Fruit fly (Drosophila melanogaster) whole organism, embryonic: ENCODE data around the gene lark.

Experiments used
- Atf6 ChIP-seq: fragments of 200-800 bp; sonication (Bioruptor generic); IDR thresholded peaks from 2 replicates; pipeline ENCODE4 v1.3.6; 2022; ENCODE audit warnings: missing biosample characterization, missing genetic modification characterization
- BEAF-32 ChIP-seq: fragments of 200-800 bp; sonication (Bioruptor generic); optimal IDR thresholded peaks from 3 replicates; lab custom pipeline; 2017; ENCODE audit warnings: missing biosample characterization, missing genetic modification characterization, mild to moderate bottlenecking, moderate library complexity, missing genetic modification reagents
- CG11456 ChIP-seq: fragments of 200-800 bp; sonication (Bioruptor generic); IDR thresholded peaks from 3 replicates; pipeline ENCODE4 v1.3.6; 2022; ENCODE audit warnings: missing biosample characterization, missing genetic modification characterization
- CG12219 ChIP-seq: fragments of 200-800 bp; sonication (Bioruptor generic); optimal IDR thresholded peaks from 3 replicates; lab custom pipeline; 2018; ENCODE audit warnings: missing biosample characterization, mild to moderate bottlenecking, missing genetic modification characterization
- CG12236 ChIP-seq: fragments of 200-800 bp; sonication (Bioruptor generic); optimal IDR thresholded peaks from 2 replicates; lab custom pipeline; 2016; ENCODE audit warnings: missing biosample characterization, missing genetic modification characterization
- CG1233 ChIP-seq: fragments of 200-800 bp; sonication (Bioruptor generic); optimal IDR thresholded peaks from 4 replicates; lab custom pipeline; 2018; ENCODE audit warnings: missing biosample characterization, mild to moderate bottlenecking, missing genetic modification characterization
- CG12391 ChIP-seq: fragments of 200-800 bp; sonication (Bioruptor generic); optimal IDR thresholded peaks from 3 replicates; lab custom pipeline; 2018; ENCODE audit warnings: missing biosample characterization, mild to moderate bottlenecking, missing genetic modification characterization, moderate library complexity
- CG12744 ChIP-seq: fragments of 200-800 bp; sonication (Bioruptor generic); optimal IDR thresholded peaks from 2 replicates; lab custom pipeline; 2016; ENCODE audit warnings: missing biosample characterization, missing genetic modification characterization
- CG14050 ChIP-seq: fragments of 200-800 bp; sonication (Bioruptor generic); IDR thresholded peaks from 3 replicates; pipeline ENCODE4 v1.3.6; 2022; ENCODE audit warnings: missing biosample characterization, missing genetic modification characterization
- CG15479 ChIP-seq: fragments of 200-800 bp; sonication (Bioruptor generic); optimal IDR thresholded peaks from 3 replicates; lab custom pipeline; 2019; ENCODE audit warnings: missing biosample characterization, mild to moderate bottlenecking, missing genetic modification characterization, moderate library complexity
- CG15601 ChIP-seq: fragments of 200-800 bp; sonication (Bioruptor generic); optimal IDR thresholded peaks from 3 replicates; lab custom pipeline; 2019; ENCODE audit warnings: missing biosample characterization, mild to moderate bottlenecking, missing genetic modification characterization, moderate library complexity
- CG17186 ChIP-seq: fragments of 200-800 bp; sonication (Bioruptor generic); optimal IDR thresholded peaks from 3 replicates; lab custom pipeline; 2017; ENCODE audit warnings: missing biosample characterization, missing genetic modification reagents, missing genetic modification characterization
- CG18619 ChIP-seq: fragments of 200-800 bp; sonication (Bioruptor generic); optimal IDR thresholded peaks from 3 replicates; lab custom pipeline; 2017; ENCODE audit warnings: missing biosample characterization, mild to moderate bottlenecking, missing genetic modification characterization
- CG18764 ChIP-seq: fragments of 200-800 bp; sonication (Bioruptor generic); optimal IDR thresholded peaks from 3 replicates; lab custom pipeline; 2016; ENCODE audit warnings: missing biosample characterization, missing genetic modification characterization
- CG2120 ChIP-seq: fragments of 200-800 bp; sonication (Bioruptor generic); optimal IDR thresholded peaks from 3 replicates; lab custom pipeline; 2016; ENCODE audit warnings: missing biosample characterization, missing genetic modification characterization
- CG34376 ChIP-seq: fragments of 200-800 bp; sonication (Bioruptor generic); optimal IDR thresholded peaks from 2 replicates; lab custom pipeline; 2018; ENCODE audit warnings: missing biosample characterization, mild to moderate bottlenecking, missing genetic modification characterization
- CG6689 ChIP-seq: fragments of 200-800 bp; sonication (Bioruptor generic); IDR thresholded peaks from 2 replicates; pipeline ENCODE4 v1.3.6; 2022; ENCODE audit warnings: missing biosample characterization, missing genetic modification characterization
- Dbx ChIP-seq: fragments of 200-800 bp; sonication (Bioruptor generic); IDR thresholded peaks from 3 replicates; pipeline ENCODE4 v1.3.6; 2022; ENCODE audit warnings: missing biosample characterization, missing genetic modification characterization
- Dfd ChIP-seq, 2 experiments: fragments of >200 bp; optimal IDR thresholded peaks; 2 replicates each; lab custom pipeline; 2017; ENCODE audit warnings: missing biosample characterization in 2 of 2, missing genetic modification characterization in 2 of 2
- E2f2 ChIP-seq: fragments of 200-800 bp; sonication (Bioruptor generic); IDR thresholded peaks from 2 replicates; pipeline ENCODE4 v1.3.6; 2022; ENCODE audit warnings: missing biosample characterization, missing genetic modification characterization
- HLH4C ChIP-seq: fragments of 200-800 bp; sonication (Bioruptor generic); IDR thresholded peaks from 3 replicates; pipeline ENCODE4 v1.3.6; 2022; ENCODE audit warnings: missing biosample characterization, missing genetic modification characterization; ENCODE audit not compliant: partially characterized antibody
- Hmr ChIP-seq: fragments of 200-800 bp; sonication (Bioruptor generic); optimal IDR thresholded peaks from 3 replicates; lab custom pipeline; 2017; ENCODE audit warnings: mild to moderate bottlenecking, missing biosample characterization, missing genetic modification reagents, missing genetic modification characterization
- Hr51 ChIP-seq, 2 experiments: fragments of 200-800 bp; sonication (Bioruptor generic); optimal IDR thresholded peaks; 2 replicates in 1 of 2; 3 replicates in 1 of 2; lab custom pipeline; 2016 to 2018; ENCODE audit warnings: missing biosample characterization in 2 of 2, missing genetic modification characterization in 2 of 2, mild to moderate bottlenecking in 1 of 2, moderate library complexity in 1 of 2
- Hr78 ChIP-seq, 2 experiments: fragments of 200-800 bp in 1 of 2; fragments of >200 bp in 1 of 2; sonication (Bioruptor generic) in 1 of 2; optimal IDR thresholded peaks; 2 replicates each; lab custom pipeline; 2017 to 2019; ENCODE audit warnings: missing biosample characterization in 2 of 2, missing genetic modification characterization in 2 of 2, mild to moderate bottlenecking in 1 of 2, moderate library complexity in 1 of 2
- Jarid2 ChIP-seq: fragments of 200-800 bp; sonication (Bioruptor generic); optimal IDR thresholded peaks from 3 replicates; lab custom pipeline; 2017; ENCODE audit warnings: mild to moderate bottlenecking, missing biosample characterization, missing genetic modification reagents, missing genetic modification characterization
- Max ChIP-seq: fragments of 200-800 bp; sonication (Bioruptor generic); optimal IDR thresholded peaks from 2 replicates; lab custom pipeline; 2016; ENCODE audit warnings: missing biosample characterization, mild to moderate bottlenecking, missing genetic modification characterization
- Neu2 ChIP-seq: fragments of 200-800 bp; sonication (Bioruptor generic); optimal IDR thresholded peaks from 3 replicates; lab custom pipeline; 2016; ENCODE audit warnings: missing biosample characterization, missing genetic modification characterization, borderline replicate concordance
- NfI ChIP-seq: fragments of 200-800 bp; sonication (Bioruptor generic); optimal IDR thresholded peaks from 3 replicates; lab custom pipeline; 2018; ENCODE audit warnings: missing biosample characterization, mild to moderate bottlenecking, missing genetic modification characterization, moderate library complexity
- Ssrp ChIP-seq: fragments of 200-800 bp; sonication (Bioruptor generic); optimal IDR thresholded peaks from 2 replicates; lab custom pipeline; 2018; ENCODE audit warnings: missing biosample characterization, mild to moderate bottlenecking, missing genetic modification characterization, moderate library complexity
- ato ChIP-seq: fragments of 200-800 bp; sonication (Bioruptor generic); IDR thresholded peaks from 2 replicates; pipeline ENCODE4 v1.3.6; 2022; ENCODE audit warnings: missing biosample characterization, missing genetic modification characterization; ENCODE audit not compliant: partially characterized antibody
- cad ChIP-seq: fragments of >200 bp; optimal IDR thresholded peaks from 2 replicates; lab custom pipeline; 2017; ENCODE audit warnings: missing biosample characterization, missing genetic modification characterization
- cato ChIP-seq: fragments of 200-800 bp; sonication (Bioruptor generic); optimal IDR thresholded peaks from 2 replicates; lab custom pipeline; 2016; ENCODE audit warnings: missing biosample characterization, missing genetic modification characterization, borderline replicate concordance
- chm ChIP-seq: fragments of 200-800 bp; sonication (Bioruptor generic); IDR thresholded peaks from 2 replicates; pipeline ENCODE4 v1.3.6; 2022; ENCODE audit warnings: missing biosample characterization, missing genetic modification characterization
- chn ChIP-seq: fragments of 200-800 bp; sonication (Bioruptor generic); optimal IDR thresholded peaks from 2 replicates; lab custom pipeline; 2016; ENCODE audit warnings: missing biosample characterization, missing genetic modification characterization
- ci ChIP-seq: fragments of 200-800 bp; sonication (Bioruptor generic); IDR thresholded peaks from 3 replicates; pipeline ENCODE4 v1.3.6; 2022; ENCODE audit warnings: missing biosample characterization, missing genetic modification characterization
- crol ChIP-seq: fragments of 200-800 bp; sonication (Bioruptor generic); IDR thresholded peaks from 2 replicates; pipeline ENCODE4 v1.3.6; 2022; ENCODE audit warnings: missing biosample characterization, missing genetic modification characterization
- dm ChIP-seq: fragments of 200-800 bp; sonication (Bioruptor generic); optimal IDR thresholded peaks from 3 replicates; lab custom pipeline; 2016; ENCODE audit warnings: missing biosample characterization, missing genetic modification characterization
- hkb ChIP-seq, 2 experiments: fragments of 200-800 bp in 1 of 2; fragments of >200 bp in 1 of 2; sonication (Bioruptor generic) in 1 of 2; IDR thresholded peaks in 1 of 2; optimal IDR thresholded peaks in 1 of 2; 2 replicates each; pipeline versions ENCODE4 v1.3.6 to Lab custom; 2017 to 2022; ENCODE audit warnings: missing biosample characterization in 1 of 2, missing genetic modification characterization in 1 of 2
- jing ChIP-seq: fragments of 200-800 bp; sonication (Bioruptor generic); optimal IDR thresholded peaks from 2 replicates; lab custom pipeline; 2018; ENCODE audit warnings: missing biosample characterization, mild to moderate bottlenecking, missing genetic modification characterization
- lmd ChIP-seq: fragments of 200-800 bp; sonication (Bioruptor generic); IDR thresholded peaks from 2 replicates; pipeline ENCODE4 v1.3.6; 2022; ENCODE audit warnings: missing biosample characterization, missing genetic modification characterization
- maf-S ChIP-seq: fragments of 200-800 bp; sonication (Bioruptor generic); optimal IDR thresholded peaks from 2 replicates; lab custom pipeline; 2016; ENCODE audit warnings: missing biosample characterization, missing genetic modification characterization
- nerfin-1 ChIP-seq: fragments of 200-800 bp; sonication (Bioruptor generic); optimal IDR thresholded peaks from 3 replicates; lab custom pipeline; 2019; ENCODE audit warnings: missing biosample characterization, mild to moderate bottlenecking, missing genetic modification characterization, moderate library complexity
- org-1 ChIP-seq: fragments of 200-800 bp; sonication (Bioruptor generic); optimal IDR thresholded peaks from 2 replicates; lab custom pipeline; 2017; ENCODE audit warnings: missing biosample characterization, missing genetic modification characterization
- pros ChIP-seq: fragments of 200-800 bp; sonication (Bioruptor generic); optimal IDR thresholded peaks from 3 replicates; lab custom pipeline; 2019; ENCODE audit warnings: missing biosample characterization, mild to moderate bottlenecking, missing genetic modification characterization, moderate library complexity
- slp2 ChIP-seq: fragments of 200-800 bp; sonication (Bioruptor generic); optimal IDR thresholded peaks from 2 replicates; lab custom pipeline; 2016; ENCODE audit warnings: missing biosample characterization, missing genetic modification characterization
- sug ChIP-seq: fragments of 200-800 bp; optimal IDR thresholded peaks from 2 replicates; lab custom pipeline; 2019; ENCODE audit warnings: missing biosample characterization, mild to moderate bottlenecking, missing genetic modification characterization, moderate library complexity
- twi ChIP-seq: fragments of 200-800 bp; optimal IDR thresholded peaks from 2 replicates; lab custom pipeline; 2019; ENCODE audit warnings: missing biosample characterization, mild to moderate bottlenecking, missing genetic modification characterization, moderate library complexity

lark gene

dm6 chr3L:7367798-7368678 is 29.0 kb downstream of the lark start (continued):
- TF ChIP-seq cad (no peak), CG12744 (GFP tag; lab: Kevin White, UChicago) (no peak), dm (GFP tag; lab: Kevin White, UChicago) (no peak), Hmr (GFP tag; lab: Kevin White, UChicago) (peak; percentile 31), slp2 (GFP tag; lab: Kevin White, UChicago) (no peak), CG15601 (tag; lab: Kevin White, UChicago) (no peak), Dbx (GFP tag; lab: Robert Waterston, UW) (0 out of 3 replicates have a peak, but pooled peaks have one; percentile 5), CG12219 (GFP tag; lab: Kevin White, UChicago) (peak; percentile 18), Neu2 (GFP tag; lab: Kevin White, UChicago) (no peak), HLH4C (GFP tag; lab: Robert Waterston, UW) (no peak; the same call in 2 of the 3 replicates), CG6689 (GFP tag; lab: Robert Waterston, UW) (peak; percentile 45; the same call in 1 of the 2 replicates), Max (GFP tag; lab: Kevin White, UChicago) (no peak), CG12391 (peak; percentile 9), chm (0 out of 2 replicates have a peak, but pooled peaks have one; percentile 8), ci (GFP tag; lab: Robert Waterston, UW) (peak; percentile 80; the same call in 2 of the 3 replicates), CG2120 (peak; percentile 59), ato (GFP tag; lab: Robert Waterston, UW) (0 out of 2 replicates have a peak, but pooled peaks have one; percentile 32), sug (tag; lab: Kevin White, UChicago) (peak; percentile 94), hkb (optimal IDR thresholded peaks at IDR 0.05; lab: Kevin White, UChicago) (no peak), hkb (GFP tag; IDR thresholded peaks at IDR 0.05; lab: Robert Waterston, UW) (peak; percentile 43), nerfin-1 (tag; lab: Kevin White, UChicago) (peak; percentile 31), Jarid2 (GFP tag; lab: Kevin White, UChicago) (no peak), Hr51 (GFP tag; optimal IDR thresholded peaks at IDR 0.05; lab: Kevin White, UChicago) (peak in 1 of 2 experiments; percentile 40), CG12236 (no peak), crol (GFP tag; lab: Robert Waterston, UW) (peak; percentile 86; the same call in 1 of the 2 replicates), org-1 (GFP tag; lab: Kevin White, UChicago) (peak; percentile 19), Atf6 (GFP tag; lab: Robert Waterston, UW) (peak; percentile 50; the same call in 1 of the 2 replicates), CG15479 (GFP tag; lab: Kevin White, UChicago) (peak; percentile 6), CG1233 (GFP tag; lab: Kevin White, UChicago) (no peak), E2f2 (GFP tag; lab: Robert Waterston, UW) (peak; percentile 24; the same call in 1 of the 2 replicates), jing (GFP tag; lab: Kevin White, UChicago) (no peak), CG17186 (GFP tag; lab: Kevin White, UChicago) (no peak), CG11456 (GFP tag; lab: Robert Waterston, UW) (no peak), Hr78 (GFP tag; optimal IDR thresholded peaks at IDR 0.05; lab: Kevin White, UChicago) (peak in 1 of 2 experiments; percentile 47), lmd (GFP tag; lab: Robert Waterston, UW) (no peak), CG34376 (GFP tag; lab: Kevin White, UChicago) (peak; percentile 80), chn (GFP tag; lab: Kevin White, UChicago) (no peak), Dfd (GFP tag; optimal IDR thresholded peaks at IDR 0.05; lab: Kevin White, UChicago) (no peak), CG18764 (GFP tag; lab: Kevin White, UChicago) (no peak), BEAF-32 (GFP tag; lab: Kevin White, UChicago) (peak; percentile 0), pros (GFP tag; lab: Kevin White, UChicago) (peak; percentile 70), maf-S (no peak), cato (GFP tag; lab: Kevin White, UChicago) (no peak), Ssrp (tag; lab: Kevin White, UChicago) (no peak), CG18619 (GFP tag; lab: Kevin White, UChicago) (peak; percentile 16), twi (tag; lab: Kevin White, UChicago) (no peak), NfI (GFP tag; lab: Kevin White, UChicago) (peak; percentile 21), CG14050 (GFP tag; lab: Robert Waterston, UW) (peak; percentile 53; the same call in 2 of the 3 replicates)
